Worm (Caenorhabditis elegans) whole organism, L4 larva: ENCODE results near the gene srxa-8.

Experiments used
- F26F4.8 ChIP-seq: fragments of 200-800 bp; sonication (Bioruptor generic); conservative IDR thresholded peaks from 2 replicates; pipeline ENCODE4 v1.3.6; 2022; ENCODE audit warnings: missing genetic modification characterization, missing compliant biosample characterization
- Y5F2A.4 ChIP-seq: fragments of 200-800 bp; sonication (Bioruptor generic); optimal IDR thresholded peaks from 2 replicates; lab custom pipeline; 2018; ENCODE audit warnings: mild to moderate bottlenecking, missing genetic modification characterization, missing compliant biosample characterization
- aha-1 ChIP-seq: fragments of 150-350 bp; peaks from one replicate; lab custom pipeline; 2014; ENCODE audit warnings: missing biosample characterization, missing genetic modification characterization
- ceh-32 ChIP-seq: sonication (generic microtip); optimal IDR thresholded peaks from 2 replicates; lab custom pipeline; 2016; ENCODE audit warnings: mild to moderate bottlenecking, missing genetic modification characterization, missing compliant biosample characterization; ENCODE audit not compliant: poor library complexity
- ceh-44 ChIP-seq: fragments of 200-800 bp; sonication (Bioruptor generic); IDR thresholded peaks from 2 replicates; pipeline ENCODE4 v1.3.6; 2022; ENCODE audit warnings: missing genetic modification reagents, missing genetic modification characterization, missing compliant biosample characterization
- ceh-82 ChIP-seq: sonication (generic microtip); optimal IDR thresholded peaks from 2 replicates; lab custom pipeline; 2017; ENCODE audit warnings: missing biosample characterization, missing genetic modification characterization
- cey-2 ChIP-seq: sonication (generic microtip); optimal IDR thresholded peaks from 3 replicates; lab custom pipeline; 2017; ENCODE audit warnings: missing genetic modification characterization, mild to moderate bottlenecking, missing compliant biosample characterization, antibody characterized with exemption, borderline replicate concordance; ENCODE audit not compliant: insufficient read depth
- daf-16 ChIP-seq, 3 experiments: sonication (generic microtip); optimal IDR thresholded peaks; 2 replicates each; lab custom pipeline; 2016 to 2017; ENCODE audit warnings: missing genetic modification characterization in 3 of 3, missing genetic modification reagents in 3 of 3, mild to moderate bottlenecking in 2 of 3, missing compliant biosample characterization in 2 of 3, missing biosample characterization in 1 of 3, moderate library complexity in 1 of 3
- daf-19 ChIP-seq: fragments of 200-800 bp; sonication (Bioruptor generic); conservative IDR thresholded peaks from 2 replicates; pipeline ENCODE4 v1.3.6; 2022; ENCODE audit warnings: missing genetic modification characterization, missing compliant biosample characterization
- daf-8 ChIP-seq: fragments of 200-800 bp; sonication (Bioruptor generic); IDR thresholded peaks from 2 replicates; pipeline ENCODE4 v1.3.6; 2022; ENCODE audit warnings: missing genetic modification characterization, missing compliant biosample characterization
- dmd-6 ChIP-seq: fragments of 200-800 bp; sonication (Bioruptor generic); IDR thresholded peaks from 2 replicates; pipeline ENCODE4 v1.3.6; 2022; ENCODE audit warnings: missing genetic modification reagents, missing genetic modification characterization, missing compliant biosample characterization
- dve-1 ChIP-seq: sonication (generic microtip); optimal IDR thresholded peaks from 2 replicates; lab custom pipeline; 2017; ENCODE audit warnings: antibody characterized with exemption, mild to moderate bottlenecking, missing genetic modification characterization, missing compliant biosample characterization; ENCODE audit not compliant: insufficient read depth
- hlh-11 ChIP-seq: fragments of 200-800 bp; sonication (Bioruptor generic); optimal IDR thresholded peaks from 2 replicates; lab custom pipeline; 2018; ENCODE audit warnings: mild to moderate bottlenecking, missing genetic modification characterization, missing compliant biosample characterization
- hlh-30 ChIP-seq: sonication (generic microtip); optimal IDR thresholded peaks from 2 replicates; lab custom pipeline; 2017; ENCODE audit warnings: antibody characterized with exemption, mild to moderate bottlenecking, missing genetic modification characterization, missing compliant biosample characterization; ENCODE audit not compliant: insufficient read depth
- hmg-1.1 ChIP-seq: fragments of 200-800 bp; sonication (Bioruptor generic); IDR thresholded peaks from 2 replicates; pipeline ENCODE4 v1.3.6; 2022; ENCODE audit warnings: missing genetic modification reagents, missing genetic modification characterization, missing compliant biosample characterization
- mxl-2 ChIP-seq: fragments of 200-800 bp; sonication (Bioruptor generic); conservative IDR thresholded peaks from 2 replicates; pipeline ENCODE4 v1.3.6; 2022; ENCODE audit warnings: missing genetic modification reagents, missing genetic modification characterization, missing compliant biosample characterization
- mxl-3 ChIP-seq: fragments of 200-800 bp; sonication (Bioruptor generic); optimal IDR thresholded peaks from 2 replicates; lab custom pipeline; 2018; ENCODE audit warnings: mild to moderate bottlenecking, missing genetic modification characterization, missing compliant biosample characterization
- nhr-102 ChIP-seq: sonication (generic microtip); optimal IDR thresholded peaks from 2 replicates; lab custom pipeline; 2016; ENCODE audit warnings: mild to moderate bottlenecking, missing genetic modification characterization, moderate library complexity, missing compliant biosample characterization
- nhr-11 ChIP-seq: fragments of 150-350 bp; optimal IDR thresholded peaks from 2 replicates; lab custom pipeline; 2014; ENCODE audit warnings: missing biosample characterization, missing genetic modification characterization
- nhr-28 ChIP-seq: fragments of 150-350 bp; optimal IDR thresholded peaks from 2 replicates; lab custom pipeline; 2014; ENCODE audit warnings: missing biosample characterization, missing genetic modification characterization
- nhr-76 ChIP-seq: fragments of 150-350 bp; optimal IDR thresholded peaks from 2 replicates; lab custom pipeline; 2014; ENCODE audit warnings: missing biosample characterization, missing genetic modification characterization
- pha-4 ChIP-seq, 2 experiments: fragments of 150-350 bp in 1 of 2; fragments of 200-800 bp in 1 of 2; sonication (Bioruptor generic) in 1 of 2; IDR thresholded peaks in 1 of 2; optimal IDR thresholded peaks in 1 of 2; 2 replicates each; pipeline versions ENCODE4 v1.3.6 to Lab custom; 2014 to 2022; ENCODE audit warnings: missing genetic modification characterization in 2 of 2, missing genetic modification reagents in 2 of 2, missing biosample characterization in 1 of 2, missing compliant biosample characterization in 1 of 2
- pqm-1 ChIP-seq: sonication (generic microtip); optimal IDR thresholded peaks from 2 replicates; lab custom pipeline; 2017; ENCODE audit warnings: missing biosample characterization, missing genetic modification characterization
- rbr-2 ChIP-seq: sonication (generic microtip); optimal IDR thresholded peaks from 2 replicates; lab custom pipeline; 2016; ENCODE audit warnings: missing genotype, missing genetic modification characterization, missing compliant biosample characterization
- skn-1 ChIP-seq: fragments of 150-350 bp; optimal IDR thresholded peaks from 2 replicates; lab custom pipeline; 2014; ENCODE audit warnings: missing biosample characterization, missing genetic modification characterization
- spr-1 ChIP-seq: sonication (generic microtip); optimal IDR thresholded peaks from 2 replicates; lab custom pipeline; 2016; ENCODE audit warnings: mild to moderate bottlenecking, missing genetic modification characterization, missing compliant biosample characterization
- unc-62 ChIP-seq, 3 experiments: fragments of 150-350 bp in 1 of 3; sonication (generic microtip); optimal IDR thresholded peaks in 2 of 3; peaks in 1 of 3; 1 replicate in 1 of 3; 2 replicates in 2 of 3; lab custom pipeline; 2014 to 2017; ENCODE audit warnings: missing biosample characterization in 3 of 3, missing genetic modification characterization in 3 of 3, missing genetic modification reagents in 3 of 3, missing genotype in 1 of 3
- zfp-2 ChIP-seq: sonication (generic microtip); optimal IDR thresholded peaks from 2 replicates; lab custom pipeline; 2016; ENCODE audit warnings: mild to moderate bottlenecking, missing genetic modification characterization, missing compliant biosample characterization
- ztf-7 ChIP-seq: fragments of 150-350 bp; optimal IDR thresholded peaks from 2 replicates; lab custom pipeline; 2014; ENCODE audit warnings: missing biosample characterization, missing genetic modification characterization

Gene srxa-8

DNA sequence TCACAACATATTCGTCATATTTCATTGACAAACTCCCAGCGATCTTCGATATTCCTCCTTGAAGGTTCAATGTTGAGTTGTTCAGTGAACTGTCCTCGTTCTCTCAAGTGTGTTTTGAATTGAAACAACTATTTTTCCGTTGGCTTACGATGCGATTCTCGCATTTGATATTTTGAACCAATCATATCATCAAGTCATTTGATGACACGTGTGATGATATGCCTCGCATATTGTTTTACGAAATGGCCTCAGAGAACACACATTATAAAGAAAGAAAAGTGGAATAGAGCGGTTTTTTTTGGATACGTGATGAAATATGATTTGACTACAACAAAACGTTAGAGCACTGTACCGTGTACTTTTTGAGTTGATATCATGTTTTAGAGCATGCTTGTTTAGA lies 39.8 kb upstream of the srxa-8 start (continued):
- TF ChIP-seq nhr-28 (tag; lab: Kevin White, UChicago) (peak; percentile 97), nhr-76 (tag; lab: Kevin White, UChicago) (no peak), skn-1 (tag; lab: Kevin White, UChicago) (no peak), daf-8 (GFP tag; lab: Robert Waterston, UW) (no peak), ceh-32 (no peak), pha-4 (GFP tag; IDR thresholded peaks at IDR 0.05; lab: Robert Waterston, UW) (no peak), pha-4 (tag; optimal IDR thresholded peaks at IDR 0.05; lab: Kevin White, UChicago) (no peak), rbr-2 (tag; lab: Kevin White, UChicago) (no peak), daf-19 (GFP tag; lab: Robert Waterston, UW) (no peak), cey-2 (tag; lab: Kevin White, UChicago) (peak; percentile 64), nhr-102 (tag; lab: Kevin White, UChicago) (no peak), ceh-44 (GFP tag; lab: Robert Waterston, UW) (no peak), zfp-2 (no peak), dmd-6 (GFP tag; lab: Robert Waterston, UW) (peak; percentile 80), F26F4.8 (GFP tag; lab: Robert Waterston, UW) (no peak), spr-1 (no peak), ceh-82 (no peak)

- TF ChIP-seq ztf-7 (tag; lab: Kevin White, UChicago) (no peak), mxl-3 (GFP tag; lab: Kevin White, UChicago) (peak; percentile 71)
Observed at ce11 chrX:13347251-13347650, 38.6 kb upstream of the srxa-8 start.

ce11 chrX:13341853-13342252 lies 33.2 kb upstream of the srxa-8 start:
- TF ChIP-seq ceh-44 (GFP tag; lab: Robert Waterston, UW), result no peak
- peak; percentile 62 for TF ChIP-seq dmd-6 (GFP tag; lab: Robert Waterston, UW)
- no peak for TF ChIP-seq Y5F2A.4
- peak; percentile 20 for TF ChIP-seq dve-1
- peak; percentile 62 for TF ChIP-seq hlh-11 (tag; lab: Kevin White, UChicago)
- no peak for TF ChIP-seq nhr-76 (tag; lab: Kevin White, UChicago)
- peak in 1 of 2 experiments; percentile 23 for TF ChIP-seq unc-62 (GFP tag; optimal IDR thresholded peaks at IDR 0.05 in 1 of 2; lab: Kevin White, UChicago)
- TF ChIP-seq unc-62 (tag; optimal IDR thresholded peaks at IDR 0.05; lab: Kevin White, UChicago), result no peak
- TF ChIP-seq pqm-1 (tag; lab: Kevin White, UChicago), result peak; percentile 58
- no peak for TF ChIP-seq F26F4.8 (GFP tag; lab: Robert Waterston, UW)
- no peak for TF ChIP-seq daf-16 (GFP tag; optimal IDR thresholded peaks at IDR 0.05; lab: Kevin White, UChicago)
- peak; percentile 65 for TF ChIP-seq daf-16 (tag; optimal IDR thresholded peaks at IDR 0.05; lab: Kevin White, UChicago)
- peak; percentile 54 for TF ChIP-seq nhr-28 (tag; lab: Kevin White, UChicago)
- no peak for TF ChIP-seq hmg-1.1 (GFP tag; lab: Robert Waterston, UW)
- TF ChIP-seq aha-1 (tag; lab: Kevin White, UChicago), result peak; percentile 51
- TF ChIP-seq mxl-2 (GFP tag; lab: Robert Waterston, UW), result no peak

DNA sequence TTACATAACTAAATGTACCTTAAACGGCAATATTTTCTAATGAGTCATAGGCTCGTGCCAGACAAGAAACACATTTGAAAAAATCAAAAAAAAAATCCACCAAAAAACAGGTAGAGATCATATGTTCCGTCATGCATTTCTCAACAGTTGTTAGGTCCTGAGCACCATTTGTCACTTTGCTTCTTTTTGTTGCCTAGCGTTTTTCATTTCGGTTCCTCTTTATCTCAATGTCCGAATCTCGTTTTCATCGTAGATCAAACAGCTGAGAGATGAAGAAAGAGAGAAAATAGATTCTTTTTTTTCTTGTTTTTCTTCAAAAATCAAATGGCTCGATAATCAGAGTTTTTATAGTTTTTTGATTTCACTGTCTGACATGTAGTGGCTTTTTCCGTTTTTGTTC lies 32.3 kb upstream of the srxa-8 start:
- TF ChIP-seq daf-16 (GFP tag; optimal IDR thresholded peaks at IDR 0.05; lab: Kevin White, UChicago) (peak in 1 of 2 experiments; percentile 81), daf-16 (tag; optimal IDR thresholded peaks at IDR 0.05; lab: Kevin White, UChicago) (no peak), pqm-1 (tag; lab: Kevin White, UChicago) (no peak), mxl-3 (GFP tag; lab: Kevin White, UChicago) (no peak), hlh-30 (tag; lab: Kevin White, UChicago) (peak; percentile 46), nhr-11 (tag; lab: Kevin White, UChicago) (peak; percentile 25), daf-8 (GFP tag; lab: Robert Waterston, UW) (no peak), unc-62 (GFP tag; optimal IDR thresholded peaks at IDR 0.05 in 1 of 2; lab: Kevin White, UChicago) (peak in 1 of 2 experiments; percentile 85), unc-62 (tag; optimal IDR thresholded peaks at IDR 0.05; lab: Kevin White, UChicago) (no peak), hlh-11 (tag; lab: Kevin White, UChicago) (peak; percentile 67)
- TF ChIP-seq, all 104 proteins: peak for 5
